Fruit fly (Drosophila melanogaster): ENCODE measurements around the gene msd1.

dm6 chr3L:1330420-1330819, 1.1 kb upstream of the msd1 start:
- no peak for TF ChIP-seq Sin3A (optimal IDR thresholded peaks at IDR 0.05)
- TF ChIP-seq Myc (optimal IDR thresholded peaks at IDR 0.05) = no peak
- TF ChIP-seq insv (optimal IDR thresholded peaks at IDR 0.05) = no peak
- TF ChIP-seq ttk (optimal IDR thresholded peaks at IDR 0.05) = no peak

All from Kc167 (cell line).